Fruit fly (Drosophila melanogaster): ENCODE results near the gene TyrRII.
A peak's percentile ranks its signal among the peaks of the same experiment; 100 is the strongest.

DNA sequence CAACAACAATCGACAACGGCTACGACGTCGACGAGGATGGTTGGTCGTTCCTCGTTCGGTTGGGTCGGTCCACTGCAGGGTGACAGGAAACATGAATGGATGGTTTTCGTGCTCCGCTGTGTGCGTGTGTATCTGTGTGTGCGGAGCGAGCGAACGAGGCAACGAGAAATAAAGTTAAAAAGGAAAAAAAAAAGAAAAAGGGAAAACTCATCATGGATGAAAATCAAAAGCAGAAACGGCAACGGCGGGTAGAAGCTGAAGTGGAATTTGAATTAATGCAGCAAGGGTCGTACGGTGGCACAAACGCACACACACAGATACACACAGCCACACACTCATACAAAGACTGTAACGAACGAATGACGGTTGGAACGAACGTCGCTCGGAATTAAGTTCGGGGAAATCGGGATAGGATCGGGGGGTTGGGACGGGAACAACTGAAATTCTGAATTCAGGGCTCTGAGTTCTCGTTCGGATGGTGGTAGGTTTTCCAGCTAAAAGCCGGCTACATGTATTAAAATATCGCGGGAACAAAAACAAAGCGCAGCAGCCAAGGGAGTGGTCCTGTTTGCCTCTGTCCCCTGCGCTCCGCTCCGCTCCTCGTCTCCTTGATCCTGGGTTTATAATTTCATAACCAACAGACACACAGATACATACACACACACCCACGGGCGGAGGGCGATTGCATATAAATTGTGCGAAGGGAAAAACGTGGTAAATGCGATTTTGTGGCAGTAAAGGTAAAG, 25.3 kb upstream of the TyrRII start:
- TF ChIP-seq Eip93F (GFP tag; optimal IDR thresholded peaks at IDR 0.05): no peak
- TF ChIP-seq Blimp-1 (GFP tag; optimal IDR thresholded peaks at IDR 0.05): no peak
- no peak for TF ChIP-seq CG6792 (GFP tag; optimal IDR thresholded peaks at IDR 0.05)
- peak; percentile 59 for TF ChIP-seq Eip78C (GFP tag)
- peak; percentile 64 for TF ChIP-seq CG6808 (GFP tag; optimal IDR thresholded peaks at IDR 0.05)
